Worm (Caenorhabditis elegans) whole organism, L4 larva: ENCODE results near the gene F23A7.3.

Experiments
- F26F4.8 ChIP-seq: fragments of 200-800 bp; sonication (Bioruptor generic); conservative IDR thresholded peaks from 2 replicates; pipeline ENCODE4 v1.3.6; 2022; ENCODE audit warnings: missing genetic modification characterization, missing compliant biosample characterization
- T20F7.1 ChIP-seq: fragments of 200-800 bp; sonication (Bioruptor generic); optimal IDR thresholded peaks from 2 replicates; lab custom pipeline; 2018; ENCODE audit warnings: mild to moderate bottlenecking, missing genetic modification characterization, missing compliant biosample characterization
- T26A8.4 ChIP-seq: fragments of 200-800 bp; sonication (Bioruptor generic); IDR thresholded peaks from 2 replicates; pipeline ENCODE4 v1.3.6; 2022; ENCODE audit warnings: missing genetic modification characterization, missing compliant biosample characterization
- ama-1 ChIP-seq: fragments of 150-350 bp; optimal IDR thresholded peaks from 2 replicates; lab custom pipeline; 2014; ENCODE audit warnings: inconsistent platforms, mixed read lengths
- arid-1 ChIP-seq: fragments of 200-800 bp; sonication (Bioruptor generic); conservative IDR thresholded peaks from 2 replicates; pipeline ENCODE4 v1.3.6; 2022; ENCODE audit warnings: missing genetic modification reagents, missing genetic modification characterization, missing compliant biosample characterization
- ceh-20 ChIP-seq: fragments of 200-800 bp; sonication (Bioruptor generic); IDR thresholded peaks from 2 replicates; pipeline ENCODE4 v1.3.6; 2022; ENCODE audit warnings: missing genetic modification reagents, missing genetic modification characterization, missing compliant biosample characterization
- daf-16 ChIP-seq, 3 experiments: sonication (generic microtip); optimal IDR thresholded peaks; 2 replicates each; lab custom pipeline; 2016 to 2017; ENCODE audit warnings: missing genetic modification characterization in 3 of 3, missing genetic modification reagents in 3 of 3, mild to moderate bottlenecking in 2 of 3, missing compliant biosample characterization in 2 of 3, missing biosample characterization in 1 of 3, moderate library complexity in 1 of 3
- dmd-6 ChIP-seq: fragments of 200-800 bp; sonication (Bioruptor generic); IDR thresholded peaks from 2 replicates; pipeline ENCODE4 v1.3.6; 2022; ENCODE audit warnings: missing genetic modification reagents, missing genetic modification characterization, missing compliant biosample characterization
- dmd-8 ChIP-seq: fragments of 200-800 bp; sonication (Bioruptor generic); IDR thresholded peaks from 2 replicates; pipeline ENCODE4 v1.3.6; 2022; ENCODE audit warnings: missing genetic modification characterization, missing compliant biosample characterization
- dve-1 ChIP-seq: sonication (generic microtip); optimal IDR thresholded peaks from 2 replicates; lab custom pipeline; 2017; ENCODE audit warnings: antibody characterized with exemption, mild to moderate bottlenecking, missing genetic modification characterization, missing compliant biosample characterization; ENCODE audit not compliant: insufficient read depth
- egl-43 ChIP-seq: fragments of 200-800 bp; sonication (Bioruptor generic); IDR thresholded peaks from 2 replicates; pipeline ENCODE4 v1.3.6; 2022; ENCODE audit warnings: missing genetic modification reagents, missing genetic modification characterization, missing compliant biosample characterization
- hif-1 ChIP-seq, 2 experiments: sonication (generic microtip); optimal IDR thresholded peaks; 2 replicates each; lab custom pipeline; 2016 to 2017; ENCODE audit warnings: missing compliant biosample characterization in 2 of 2, missing genetic modification characterization in 2 of 2, missing genetic modification reagents in 2 of 2, missing genotype in 2 of 2, mild to moderate bottlenecking in 1 of 2
- hlh-11 ChIP-seq: fragments of 200-800 bp; sonication (Bioruptor generic); optimal IDR thresholded peaks from 2 replicates; lab custom pipeline; 2018; ENCODE audit warnings: mild to moderate bottlenecking, missing genetic modification characterization, missing compliant biosample characterization
- hlh-30 ChIP-seq: sonication (generic microtip); optimal IDR thresholded peaks from 2 replicates; lab custom pipeline; 2017; ENCODE audit warnings: antibody characterized with exemption, mild to moderate bottlenecking, missing genetic modification characterization, missing compliant biosample characterization; ENCODE audit not compliant: insufficient read depth
- hmg-1.1 ChIP-seq: fragments of 200-800 bp; sonication (Bioruptor generic); IDR thresholded peaks from 2 replicates; pipeline ENCODE4 v1.3.6; 2022; ENCODE audit warnings: missing genetic modification reagents, missing genetic modification characterization, missing compliant biosample characterization
- jun-1 ChIP-seq: fragments of 150-350 bp; optimal IDR thresholded peaks from 2 replicates; lab custom pipeline; 2014; ENCODE audit warnings: missing biosample characterization, missing genetic modification reagents, missing genetic modification characterization
- lin-1 ChIP-seq: fragments of 200-800 bp; sonication (Bioruptor generic); IDR thresholded peaks from 2 replicates; pipeline ENCODE4 v1.3.6; 2022; ENCODE audit warnings: missing genetic modification reagents, missing genetic modification characterization, missing compliant biosample characterization
- lin-15B ChIP-seq: fragments of 150-350 bp; sonication (generic microtip); optimal IDR thresholded peaks from 3 replicates; lab custom pipeline; 2014; ENCODE audit warnings: missing biosample characterization, missing genetic modification characterization
- lin-29 ChIP-seq: fragments of 200-800 bp; sonication (Bioruptor generic); IDR thresholded peaks from 2 replicates; pipeline ENCODE4 v1.3.6; 2022; ENCODE audit warnings: missing genetic modification reagents, missing genetic modification characterization, missing compliant biosample characterization
- lin-38 ChIP-seq: fragments of 200-800 bp; sonication (Bioruptor generic); IDR thresholded peaks from 2 replicates; pipeline ENCODE4 v1.3.6; 2022; ENCODE audit warnings: missing genetic modification reagents, missing genetic modification characterization, missing compliant biosample characterization
- lir-3 ChIP-seq: sonication (generic microtip); optimal IDR thresholded peaks from 2 replicates; lab custom pipeline; 2016; ENCODE audit warnings: mild to moderate bottlenecking, missing genetic modification characterization, missing compliant biosample characterization
- lsy-2 ChIP-seq, 2 experiments: fragments of 150-350 bp in 1 of 2; sonication (generic microtip) in 1 of 2; optimal IDR thresholded peaks; 2 replicates each; lab custom pipeline; 2014 to 2017; ENCODE audit warnings: missing biosample characterization in 2 of 2, missing genetic modification characterization in 2 of 2
- mdl-1 ChIP-seq, 2 experiments: fragments of 150-350 bp in 1 of 2; sonication (generic microtip) in 1 of 2; optimal IDR thresholded peaks; 2 replicates each; lab custom pipeline; 2014 to 2017; ENCODE audit warnings: missing biosample characterization in 2 of 2, missing genetic modification characterization in 2 of 2
- mdt-29 ChIP-seq: fragments of 200-800 bp; sonication (Bioruptor generic); IDR thresholded peaks from 2 replicates; pipeline ENCODE4 v1.3.6; 2022; ENCODE audit warnings: missing genetic modification reagents, missing genetic modification characterization, missing compliant biosample characterization
- mep-1 ChIP-seq: fragments of 150-350 bp; sonication (generic microtip); optimal IDR thresholded peaks from 3 replicates; lab custom pipeline; 2014; ENCODE audit warnings: missing biosample characterization, missing genetic modification characterization
- mxl-2 ChIP-seq: fragments of 200-800 bp; sonication (Bioruptor generic); conservative IDR thresholded peaks from 2 replicates; pipeline ENCODE4 v1.3.6; 2022; ENCODE audit warnings: missing genetic modification reagents, missing genetic modification characterization, missing compliant biosample characterization
- mxl-3 ChIP-seq: fragments of 200-800 bp; sonication (Bioruptor generic); optimal IDR thresholded peaks from 2 replicates; lab custom pipeline; 2018; ENCODE audit warnings: mild to moderate bottlenecking, missing genetic modification characterization, missing compliant biosample characterization
- nhr-11 ChIP-seq: fragments of 150-350 bp; optimal IDR thresholded peaks from 2 replicates; lab custom pipeline; 2014; ENCODE audit warnings: missing biosample characterization, missing genetic modification characterization
- nhr-28 ChIP-seq: fragments of 150-350 bp; optimal IDR thresholded peaks from 2 replicates; lab custom pipeline; 2014; ENCODE audit warnings: missing biosample characterization, missing genetic modification characterization
- nhr-42 ChIP-seq: fragments of 200-800 bp; sonication (Bioruptor generic); IDR thresholded peaks from 2 replicates; pipeline ENCODE4 v1.3.6; 2022; ENCODE audit warnings: missing genetic modification characterization, missing compliant biosample characterization
- nhr-76 ChIP-seq: fragments of 150-350 bp; optimal IDR thresholded peaks from 2 replicates; lab custom pipeline; 2014; ENCODE audit warnings: missing biosample characterization, missing genetic modification characterization
- nhr-77 ChIP-seq: fragments of 150-350 bp; optimal IDR thresholded peaks from 2 replicates; lab custom pipeline; 2014; ENCODE audit warnings: missing biosample characterization, missing genetic modification characterization
- set-16 ChIP-seq: fragments of 200-800 bp; sonication (Bioruptor generic); IDR thresholded peaks from 2 replicates; pipeline ENCODE4 v1.3.6; 2022; ENCODE audit warnings: missing genetic modification reagents, missing genetic modification characterization, missing compliant biosample characterization
- skn-1 ChIP-seq: fragments of 150-350 bp; optimal IDR thresholded peaks from 2 replicates; lab custom pipeline; 2014; ENCODE audit warnings: missing biosample characterization, missing genetic modification characterization
- snpc-1.2 ChIP-seq: fragments of 200-800 bp; sonication (Bioruptor generic); IDR thresholded peaks from 2 replicates; pipeline ENCODE4 v1.3.6; 2022; ENCODE audit warnings: missing genetic modification reagents, missing genetic modification characterization, missing compliant biosample characterization
- spr-1 ChIP-seq: sonication (generic microtip); optimal IDR thresholded peaks from 2 replicates; lab custom pipeline; 2016; ENCODE audit warnings: mild to moderate bottlenecking, missing genetic modification characterization, missing compliant biosample characterization
- tra-1 ChIP-seq: fragments of 200-800 bp; sonication (Bioruptor generic); IDR thresholded peaks from 2 replicates; pipeline ENCODE4 v1.3.6; 2022; ENCODE audit warnings: missing genetic modification reagents, missing genetic modification characterization, missing compliant biosample characterization
- unc-62 ChIP-seq, 3 experiments: fragments of 150-350 bp in 1 of 3; sonication (generic microtip); optimal IDR thresholded peaks in 2 of 3; peaks in 1 of 3; 1 replicate in 1 of 3; 2 replicates in 2 of 3; lab custom pipeline; 2014 to 2017; ENCODE audit warnings: missing biosample characterization in 3 of 3, missing genetic modification characterization in 3 of 3, missing genetic modification reagents in 3 of 3, missing genotype in 1 of 3
- vab-7 ChIP-seq: fragments of 200-800 bp; sonication (Bioruptor generic); IDR thresholded peaks from 2 replicates; pipeline ENCODE4 v1.3.6; 2022; ENCODE audit warnings: missing genetic modification reagents, missing genetic modification characterization, missing compliant biosample characterization
- ztf-11 ChIP-seq: fragments of 150-350 bp; optimal IDR thresholded peaks from 2 replicates; lab custom pipeline; 2014; ENCODE audit warnings: missing biosample characterization, missing genetic modification characterization

F23A7.3 gene

ce11 chrX:16217749-16218148, 2.1 kb upstream of the F23A7.3 start:
- TF ChIP-seq nhr-42 (GFP tag; lab: Robert Waterston, UW): no peak
- TF ChIP-seq dmd-8: 0 out of 2 replicates have a peak, but pooled peaks have one; percentile 25
- no peak; the same call in 1 of the 2 replicates for TF ChIP-seq lin-38 (GFP tag; lab: Robert Waterston, UW)
- TF ChIP-seq vab-7 (GFP tag; lab: Robert Waterston, UW): 0 out of 2 replicates have a peak, but pooled peaks have one; percentile 36
- TF ChIP-seq egl-43: 0 out of 2 replicates have a peak, but pooled peaks have one; percentile 34
- 0 out of 2 replicates have a peak, but pooled peaks have one; percentile 57 for TF ChIP-seq F26F4.8
- TF ChIP-seq tra-1: peak; percentile 15; the same call in 1 of the 2 replicates
- peak; percentile 54; the same call in 1 of the 2 replicates for TF ChIP-seq snpc-1.2 (GFP tag; lab: Robert Waterston, UW)
- no peak for TF ChIP-seq nhr-76 (tag; lab: Kevin White, UChicago)
- peak in 1 of 2 experiments; percentile 65 for TF ChIP-seq unc-62 (GFP tag; optimal IDR thresholded peaks at IDR 0.05 in 1 of 2; lab: Kevin White, UChicago)
- TF ChIP-seq unc-62 (tag; optimal IDR thresholded peaks at IDR 0.05; lab: Kevin White, UChicago): no peak
- TF ChIP-seq, all 104 proteins: peak for 7

ce11 chrX:16218306-16218705, 1.5 kb upstream of the F23A7.3 start:
- TF ChIP-seq dmd-6 (GFP tag; lab: Robert Waterston, UW): peak; percentile 78
- no peak for TF ChIP-seq lsy-2 (tag; optimal IDR thresholded peaks at IDR 0.05; lab: Kevin White, UChicago)
- no peak for TF ChIP-seq ztf-11 (tag; lab: Kevin White, UChicago)
- TF ChIP-seq skn-1 (tag; lab: Kevin White, UChicago): no peak
- no peak for TF ChIP-seq mdt-29 (GFP tag; lab: Robert Waterston, UW)
- TF ChIP-seq nhr-28 (tag; lab: Kevin White, UChicago): peak; percentile 21
- peak; percentile 5 for TF ChIP-seq nhr-77
- TF ChIP-seq dve-1: peak; percentile 40
- 0 out of 2 replicates have a peak, but pooled peaks have one; percentile 43 for TF ChIP-seq T26A8.4 (GFP tag; lab: Robert Waterston, UW)
- peak; percentile 24 for TF ChIP-seq mxl-3 (GFP tag; lab: Kevin White, UChicago)
- peak; percentile 96 for TF ChIP-seq hlh-30
- no peak for TF ChIP-seq set-16 (GFP tag; lab: Robert Waterston, UW)
- TF ChIP-seq daf-16 (GFP tag; optimal IDR thresholded peaks at IDR 0.05; lab: Kevin White, UChicago): no peak
- peak; percentile 23 for TF ChIP-seq daf-16 (tag; optimal IDR thresholded peaks at IDR 0.05; lab: Kevin White, UChicago)
- TF ChIP-seq jun-1 (tag; lab: Kevin White, UChicago): no peak
- no peak for TF ChIP-seq arid-1 (GFP tag; lab: Robert Waterston, UW)
- TF ChIP-seq lin-29 (GFP tag; lab: Robert Waterston, UW): no peak
- peak; percentile 30 for TF ChIP-seq mep-1 (tag; lab: Kevin White, UChicago)
- TF ChIP-seq mxl-2: no peak
- TF ChIP-seq ama-1: no peak
- peak; percentile 48; the same call in 1 of the 2 replicates for TF ChIP-seq hmg-1.1
- peak in 1 of 2 experiments; percentile 60 for TF ChIP-seq mdl-1 (tag; optimal IDR thresholded peaks at IDR 0.05; lab: Kevin White, UChicago)
- no peak for TF ChIP-seq lir-3 (tag; lab: Kevin White, UChicago)
- peak; percentile 37 for TF ChIP-seq hlh-11
- TF ChIP-seq lin-15B (tag; lab: Kevin White, UChicago): no peak
- peak; percentile 3 for TF ChIP-seq nhr-11 (tag; lab: Kevin White, UChicago)
- TF ChIP-seq lin-1: no peak
- TF ChIP-seq ceh-20 (GFP tag; lab: Robert Waterston, UW): no peak
- no peak for TF ChIP-seq spr-1 (tag; lab: Kevin White, UChicago)
- TF ChIP-seq hif-1 (tag; optimal IDR thresholded peaks at IDR 0.05; lab: Kevin White, UChicago): peak in 1 of 2 experiments; percentile 9
- TF ChIP-seq T20F7.1 (GFP tag; lab: Kevin White, UChicago): no peak
